Comparison of ENCODE assay signal across 1 fruit fly cellular context in genomic region chr2L:8949919-8950722, dm6.
TF ChIP-seq lines count a peak whose summit lies in the region.

No protein-coding gene starts in this region.

TF ChIP-seq in whole organism, embryonic, 481 proteins besides CTCF, POLR2A, EP300 and RAD21 (continued from another document and continues in another):
- TF ChIP-seq sob (GFP tag; IDR thresholded peaks at IDR 0.05; lab: Robert Waterston, UW) (no peak), ara (GFP tag; IDR thresholded peaks at IDR 0.05; lab: Robert Waterston, UW) (no peak), CG1832 (GFP tag; optimal IDR thresholded peaks at IDR 0.05; lab: Kevin White, UChicago) (no peak), CG18011 (GFP tag; optimal IDR thresholded peaks at IDR 0.05; lab: Kevin White, UChicago) (no peak), CG17328 (GFP tag; IDR thresholded peaks at IDR 0.05; lab: Robert Waterston, UW) (no peak), CG10462 (GFP tag; optimal IDR thresholded peaks at IDR 0.05; lab: Kevin White, UChicago) (no peak), CG2116 (GFP tag; optimal IDR thresholded peaks at IDR 0.05; lab: Kevin White, UChicago) (no peak), CG15073 (GFP tag; optimal IDR thresholded peaks at IDR 0.05; lab: Kevin White, UChicago) (no peak), zfh1 (GFP tag; IDR thresholded peaks at IDR 0.05; lab: Robert Waterston, UW) (no peak), CG12391 (tag; optimal IDR thresholded peaks at IDR 0.05; lab: Kevin White, UChicago) (peak; percentile 12), Dbx (GFP tag; IDR thresholded peaks at IDR 0.05; lab: Robert Waterston, UW) (no peak), CG17186 (GFP tag; optimal IDR thresholded peaks at IDR 0.05; lab: Kevin White, UChicago) (no peak), nerfin-1 (tag; optimal IDR thresholded peaks at IDR 0.05; lab: Kevin White, UChicago) (peak; percentile 50), CG18262 (tag; optimal IDR thresholded peaks at IDR 0.05; lab: Kevin White, UChicago) (peak; percentile 28), CG11093 (GFP tag; IDR thresholded peaks at IDR 0.05; lab: Robert Waterston, UW) (no peak), Sox100B (GFP tag; optimal IDR thresholded peaks at IDR 0.05; lab: Kevin White, UChicago) (no peak), stwl (tag; optimal IDR thresholded peaks at IDR 0.05; lab: Kevin White, UChicago) (peak; percentile 11), CG14667 (GFP tag; IDR thresholded peaks at IDR 0.05; lab: Robert Waterston, UW) (no peak), sr (GFP tag; IDR thresholded peaks at IDR 0.05; lab: Robert Waterston, UW) (no peak), MTF-1 (GFP tag; optimal IDR thresholded peaks at IDR 0.05; lab: Kevin White, UChicago; ENCODE audit: borderline replicate concordance) (no peak), disco-r (GFP tag; optimal IDR thresholded peaks at IDR 0.05; lab: Kevin White, UChicago) (no peak), crol (GFP tag; IDR thresholded peaks at IDR 0.05; lab: Robert Waterston, UW) (peak; percentile 79), dmrt99B (tag; optimal IDR thresholded peaks at IDR 0.05; lab: Kevin White, UChicago) (no peak), unc-4 (GFP tag; IDR thresholded peaks at IDR 0.05; lab: Robert Waterston, UW; ENCODE audit: partially characterized antibody) (no peak), lola (GFP tag; optimal IDR thresholded peaks at IDR 0.05; lab: Kevin White, UChicago) (peak in 1 of 3 experiments; percentile 20), dysf (GFP tag; IDR thresholded peaks at IDR 0.05; lab: Robert Waterston, UW) (no peak), CG3281 (GFP tag; optimal IDR thresholded peaks at IDR 0.05; lab: Kevin White, UChicago) (no peak), Dp (GFP tag; optimal IDR thresholded peaks at IDR 0.05; lab: Kevin White, UChicago) (no peak), H15 (GFP tag; IDR thresholded peaks at IDR 0.05; lab: Robert Waterston, UW) (no peak), CG15479 (GFP tag; optimal IDR thresholded peaks at IDR 0.05; lab: Kevin White, UChicago) (peak; percentile 42), CG14860 (GFP tag; IDR thresholded peaks at IDR 0.05; lab: Robert Waterston, UW; ENCODE audit: partially characterized antibody) (no peak), HmgZ (tag; optimal IDR thresholded peaks at IDR 0.05; lab: Kevin White, UChicago) (no peak), al (GFP tag; IDR thresholded peaks at IDR 0.05; lab: Robert Waterston, UW) (no peak), CG14050 (GFP tag; IDR thresholded peaks at IDR 0.05; lab: Robert Waterston, UW) (no peak), Hsf (GFP tag; optimal IDR thresholded peaks at IDR 0.05; lab: Kevin White, UChicago) (no peak), otp (GFP tag; IDR thresholded peaks at IDR 0.05; lab: Robert Waterston, UW) (no peak), CG17568 (GFP tag; optimal IDR thresholded peaks at IDR 0.05; lab: Kevin White, UChicago) (no peak), Sox102F (GFP tag; optimal IDR thresholded peaks at IDR 0.05; lab: Kevin White, UChicago) (no peak), insv (GFP tag; optimal IDR thresholded peaks at IDR 0.05; lab: Kevin White, UChicago) (peak in 1 of 2 experiments; percentile 47), nerfin-2 (GFP tag; IDR thresholded peaks at IDR 0.05; lab: Robert Waterston, UW; ENCODE audit: partially characterized antibody) (no peak), CG14710 (tag; optimal IDR thresholded peaks at IDR 0.05; lab: Kevin White, UChicago) (peak; percentile 11), CG5180 (GFP tag; optimal IDR thresholded peaks at IDR 0.05; lab: Kevin White, UChicago) (no peak), sens (GFP tag; lab: Kevin White, UChicago) (peak; percentile 87), dm (GFP tag; optimal IDR thresholded peaks at IDR 0.05; lab: Kevin White, UChicago) (no peak), cg (GFP tag; optimal IDR thresholded peaks at IDR 0.05; lab: Kevin White, UChicago) (peak; percentile 59), CG2712 (tag; optimal IDR thresholded peaks at IDR 0.05; lab: Kevin White, UChicago) (peak; percentile 11), dpn (GFP tag; optimal IDR thresholded peaks at IDR 0.05; lab: Kevin White, UChicago) (no peak), Jarid2 (GFP tag; optimal IDR thresholded peaks at IDR 0.05; lab: Kevin White, UChicago) (no peak), chm (GFP tag; IDR thresholded peaks at IDR 0.05; lab: Robert Waterston, UW) (0 out of 2 replicates have a peak, but pooled peaks have one; percentile 40), yki (optimal IDR thresholded peaks at IDR 0.05; lab: Kevin White, UChicago) (peak; percentile 54), CG31388 (GFP tag; optimal IDR thresholded peaks at IDR 0.05; lab: Kevin White, UChicago) (no peak), ci (GFP tag; IDR thresholded peaks at IDR 0.05; lab: Robert Waterston, UW) (peak; percentile 58; the same call in 1 of the 3 replicates), lilli (GFP tag; optimal IDR thresholded peaks at IDR 0.05; lab: Kevin White, UChicago) (no peak), H2.0 (GFP tag; IDR thresholded peaks at IDR 0.05; lab: Robert Waterston, UW) (no peak), slp2 (GFP tag; optimal IDR thresholded peaks at IDR 0.05; lab: Kevin White, UChicago) (no peak), CG5245 (GFP tag; optimal IDR thresholded peaks at IDR 0.05; lab: Kevin White, UChicago) (no peak), CG3065 (GFP tag; optimal IDR thresholded peaks at IDR 0.05; lab: Kevin White, UChicago) (no peak), CG15696 (tag; optimal IDR thresholded peaks at IDR 0.05; lab: Kevin White, UChicago) (no peak), Blimp-1 (GFP tag; optimal IDR thresholded peaks at IDR 0.05; lab: Kevin White, UChicago) (peak; percentile 48), grau (tag; optimal IDR thresholded peaks at IDR 0.05; lab: Kevin White, UChicago) (no peak), Dek (tag; optimal IDR thresholded peaks at IDR 0.05; lab: Kevin White, UChicago) (no peak), CG9797 (GFP tag; optimal IDR thresholded peaks at IDR 0.05; lab: Kevin White, UChicago) (no peak), CG16863 (GFP tag; optimal IDR thresholded peaks at IDR 0.05; lab: Kevin White, UChicago) (no peak), CG33557 (GFP tag; optimal IDR thresholded peaks at IDR 0.05; lab: Kevin White, UChicago) (no peak), Elba2 (GFP tag; optimal IDR thresholded peaks at IDR 0.05; lab: Kevin White, UChicago) (peak; percentile 64), psq (GFP tag; optimal IDR thresholded peaks at IDR 0.05; lab: Kevin White, UChicago) (no peak), CG1529 (GFP tag; optimal IDR thresholded peaks at IDR 0.05; lab: Kevin White, UChicago) (no peak), fd64A (GFP tag; optimal IDR thresholded peaks at IDR 0.05; lab: Kevin White, UChicago) (peak; percentile 34), CG11398 (GFP tag; optimal IDR thresholded peaks at IDR 0.05; lab: Kevin White, UChicago) (peak; percentile 14), abd-A (tag; optimal IDR thresholded peaks at IDR 0.05; lab: Kevin White, UChicago) (no peak), dmrt11E (tag; optimal IDR thresholded peaks at IDR 0.05; lab: Kevin White, UChicago) (peak; percentile 44), CG7987 (GFP tag; optimal IDR thresholded peaks at IDR 0.05; lab: Kevin White, UChicago) (no peak), inv (GFP tag; IDR thresholded peaks at IDR 0.05; lab: Robert Waterston, UW; ENCODE audit: partially characterized antibody) (no peak), Abd-B (GFP tag; optimal IDR thresholded peaks at IDR 0.05; lab: Kevin White, UChicago) (no peak), CG10979 (tag; optimal IDR thresholded peaks at IDR 0.05; lab: Kevin White, UChicago) (peak; percentile 16), Bteb2 (GFP tag; optimal IDR thresholded peaks at IDR 0.05; lab: Kevin White, UChicago) (no peak), CG2129 (GFP tag; IDR thresholded peaks at IDR 0.05; lab: Robert Waterston, UW; ENCODE audit: partially characterized antibody) (no peak), Myb (GFP tag; optimal IDR thresholded peaks at IDR 0.05; lab: Kevin White, UChicago) (no peak), CG2199 (GFP tag; IDR thresholded peaks at IDR 0.05; lab: Robert Waterston, UW) (peak; percentile 67; the same call in 1 of the 3 replicates), CG2889 (GFP tag; IDR thresholded peaks at IDR 0.05; lab: Robert Waterston, UW) (no peak), CG6765 (GFP tag; optimal IDR thresholded peaks at IDR 0.05; lab: Kevin White, UChicago) (no peak), Pdp1 (GFP tag; optimal IDR thresholded peaks at IDR 0.05; lab: Kevin White, UChicago) (peak in 1 of 2 experiments; percentile 41), CG8924 (tag; optimal IDR thresholded peaks at IDR 0.05; lab: Kevin White, UChicago) (peak; percentile 31), Nf-YA (GFP tag; IDR thresholded peaks at IDR 0.05; lab: Robert Waterston, UW) (no peak), tap (tag; optimal IDR thresholded peaks at IDR 0.05; lab: Kevin White, UChicago) (no peak), Dref (GFP tag; IDR thresholded peaks at IDR 0.05; lab: Robert Waterston, UW) (no peak), CG4328 (GFP tag; optimal IDR thresholded peaks at IDR 0.05; lab: Kevin White, UChicago) (no peak), Trl (optimal IDR thresholded peaks at IDR 0.05; lab: Kevin White, UChicago) (peak; percentile 58 to 83), Trl (GFP tag; optimal IDR thresholded peaks at IDR 0.05; lab: Kevin White, UChicago) (peak; percentile 7), Hr78 (GFP tag; optimal IDR thresholded peaks at IDR 0.05; lab: Kevin White, UChicago) (no peak), Hr51 (GFP tag; optimal IDR thresholded peaks at IDR 0.05; lab: Kevin White, UChicago) (no peak), so (GFP tag; IDR thresholded peaks at IDR 0.05; lab: Robert Waterston, UW) (no peak), Ets65A (GFP tag; lab: Kevin White, UChicago) (no peak), Dfd (GFP tag; optimal IDR thresholded peaks at IDR 0.05; lab: Kevin White, UChicago) (no peak), Vsx1 (GFP tag; optimal IDR thresholded peaks at IDR 0.05; lab: Kevin White, UChicago) (peak; percentile 39), CG17612 (GFP tag; IDR thresholded peaks at IDR 0.05; lab: Robert Waterston, UW) (no peak), CG2678 (tag; optimal IDR thresholded peaks at IDR 0.05; lab: Kevin White, UChicago) (peak; percentile 16), CG10321 (GFP tag; IDR thresholded peaks at IDR 0.05; lab: Robert Waterston, UW) (no peak), gcm2 (GFP tag; optimal IDR thresholded peaks at IDR 0.05; lab: Kevin White, UChicago) (no peak), CG30403 (GFP tag; optimal IDR thresholded peaks at IDR 0.05; lab: Kevin White, UChicago) (peak; percentile 2), CG13894 (tag; optimal IDR thresholded peaks at IDR 0.05; lab: Kevin White, UChicago) (no peak), Mes4 (GFP tag; optimal IDR thresholded peaks at IDR 0.05; lab: Kevin White, UChicago) (no peak), phol (tag; optimal IDR thresholded peaks at IDR 0.05; lab: Kevin White, UChicago) (peak; percentile 13), CG11456 (GFP tag; IDR thresholded peaks at IDR 0.05; lab: Robert Waterston, UW) (no peak), PHDP (tag; optimal IDR thresholded peaks at IDR 0.05; lab: Kevin White, UChicago) (no peak), pum (GFP tag; optimal IDR thresholded peaks at IDR 0.05; lab: Kevin White, UChicago) (no peak), CG17361 (GFP tag; IDR thresholded peaks at IDR 0.05; lab: Robert Waterston, UW) (no peak), aop (GFP tag; IDR thresholded peaks at IDR 0.05; lab: Robert Waterston, UW) (peak; percentile 81), row (GFP tag; IDR thresholded peaks at IDR 0.05; lab: Robert Waterston, UW) (0 out of 3 replicates have a peak, but pooled peaks have one; percentile 6), D19A (tag; optimal IDR thresholded peaks at IDR 0.05; lab: Kevin White, UChicago) (peak; percentile 42), Eip74EF (GFP tag; optimal IDR thresholded peaks at IDR 0.05; lab: Kevin White, UChicago) (no peak), onecut (GFP tag; IDR thresholded peaks at IDR 0.05; lab: Robert Waterston, UW) (no peak), Hmx (GFP tag; optimal IDR thresholded peaks at IDR 0.05; lab: Kevin White, UChicago) (no peak), D19B (GFP tag; optimal IDR thresholded peaks at IDR 0.05; lab: Kevin White, UChicago) (no peak), HHEX (GFP tag; optimal IDR thresholded peaks at IDR 0.05; lab: Kevin White, UChicago) (no peak), Camta (GFP tag; optimal IDR thresholded peaks at IDR 0.05; lab: Kevin White, UChicago) (no peak), klu (GFP tag; IDR thresholded peaks at IDR 0.05; lab: Robert Waterston, UW) (no peak), crc (GFP tag; optimal IDR thresholded peaks at IDR 0.05; lab: Kevin White, UChicago) (no peak), kay (GFP tag; optimal IDR thresholded peaks at IDR 0.05; lab: Kevin White, UChicago) (no peak), CG7786 (GFP tag; optimal IDR thresholded peaks at IDR 0.05; lab: Kevin White, UChicago) (no peak), HLHmδ (GFP tag; optimal IDR thresholded peaks at IDR 0.05; lab: Kevin White, UChicago) (peak; percentile 69), ato (GFP tag; IDR thresholded peaks at IDR 0.05; lab: Robert Waterston, UW; ENCODE audit: partially characterized antibody) (no peak), Sry-δ (GFP tag; optimal IDR thresholded peaks at IDR 0.05; lab: Kevin White, UChicago) (no peak), CG11504 (tag; optimal IDR thresholded peaks at IDR 0.05; lab: Kevin White, UChicago) (no peak), CG6654 (GFP tag; optimal IDR thresholded peaks at IDR 0.05; lab: Kevin White, UChicago) (no peak), gsb-n (tag; optimal IDR thresholded peaks at IDR 0.05; lab: Kevin White, UChicago) (peak; percentile 70), Dad (GFP tag; optimal IDR thresholded peaks at IDR 0.05; lab: Kevin White, UChicago) (no peak), CG10959 (GFP tag; IDR thresholded peaks at IDR 0.05; lab: Robert Waterston, UW) (no peak), btn (GFP tag; optimal IDR thresholded peaks at IDR 0.05; lab: Kevin White, UChicago) (no peak), chinmo (GFP tag; IDR thresholded peaks at IDR 0.05; lab: Robert Waterston, UW; ENCODE audit: partially characterized antibody) (0 out of 4 replicates have a peak, but pooled peaks have one; percentile 15), stc (GFP tag; IDR thresholded peaks at IDR 0.05; lab: Robert Waterston, UW) (0 out of 2 replicates have a peak, but pooled peaks have one; percentile 16), nmo (GFP tag; optimal IDR thresholded peaks at IDR 0.05; lab: Kevin White, UChicago) (peak; percentile 20), bab2 (GFP tag; optimal IDR thresholded peaks at IDR 0.05; lab: Kevin White, UChicago) (no peak), zf30C (GFP tag; optimal IDR thresholded peaks at IDR 0.05; lab: Kevin White, UChicago) (no peak), kni (GFP tag; optimal IDR thresholded peaks at IDR 0.05; lab: Kevin White, UChicago) (peak; percentile 57), CG11696 (GFP tag; IDR thresholded peaks at IDR 0.05; lab: Robert Waterston, UW) (no peak), CG7271 (tag; optimal IDR thresholded peaks at IDR 0.05; lab: Kevin White, UChicago) (no peak), nau (GFP tag; optimal IDR thresholded peaks at IDR 0.05; lab: Kevin White, UChicago) (peak; percentile 41)
